Worm (Caenorhabditis elegans) whole organism, young adult: ENCODE results near the gene txt-19.

Source experiments
- B0035.1 ChIP-seq: sonication (generic microtip); optimal IDR thresholded peaks from 2 replicates; lab custom pipeline; 2016; ENCODE audit warnings: missing genetic modification characterization, mild to moderate bottlenecking, missing compliant biosample characterization, missing genotype, missing genetic modification reagents
- D2030.7 ChIP-seq: fragments of 200-800 bp; sonication (Bioruptor generic); IDR thresholded peaks from 2 replicates; pipeline ENCODE4 v1.3.6; 2022; ENCODE audit warnings: missing genetic modification reagents, missing genetic modification characterization, missing compliant biosample characterization
- F33H1.4 ChIP-seq: fragments of 200-800 bp; sonication (Bioruptor generic); IDR thresholded peaks from 2 replicates; pipeline ENCODE4 v1.3.6; 2022; ENCODE audit warnings: missing genetic modification reagents, missing genetic modification characterization, missing compliant biosample characterization
- F52B5.7 ChIP-seq: sonication (generic microtip); optimal IDR thresholded peaks from 2 replicates; lab custom pipeline; 2016; ENCODE audit warnings: mild to moderate bottlenecking, missing genetic modification characterization, missing compliant biosample characterization
- Y53F4B.3 ChIP-seq: fragments of 200-800 bp; sonication (Bioruptor generic); IDR thresholded peaks from 2 replicates; pipeline ENCODE4 v1.3.6; 2022; ENCODE audit warnings: missing genetic modification reagents, missing genetic modification characterization, missing compliant biosample characterization
- ama-1 ChIP-seq, 3 experiments: fragments of 150-350 bp in 1 of 3; sonication (generic microtip) in 2 of 3; optimal IDR thresholded peaks; 2 replicates each; lab custom pipeline; 2014 to 2018; ENCODE audit warnings: missing biosample characterization in 2 of 3, missing genetic modification characterization in 2 of 3, missing genetic modification reagents in 2 of 3
- aptf-3 ChIP-seq: fragments of 200-800 bp; sonication (Bioruptor generic); IDR thresholded peaks from 2 replicates; pipeline ENCODE4 v1.3.6; 2022; ENCODE audit warnings: missing genetic modification characterization, missing compliant biosample characterization
- atf-7 ChIP-seq: sonication (generic microtip); optimal IDR thresholded peaks from 2 replicates; lab custom pipeline; 2017; ENCODE audit warnings: mild to moderate bottlenecking, missing genetic modification characterization, missing compliant biosample characterization
- attf-5 ChIP-seq: fragments of 200-800 bp; sonication (Bioruptor generic); optimal IDR thresholded peaks from 2 replicates; lab custom pipeline; 2018; ENCODE audit warnings: mild to moderate bottlenecking, missing genetic modification characterization, missing compliant biosample characterization
- bed-2 ChIP-seq: fragments of 200-800 bp; sonication (Bioruptor generic); IDR thresholded peaks from 2 replicates; pipeline ENCODE4 v1.3.6; 2022; ENCODE audit warnings: missing genetic modification reagents, missing genetic modification characterization, missing compliant biosample characterization
- ceh-100 ChIP-seq: fragments of 200-800 bp; sonication (Bioruptor generic); IDR thresholded peaks from 2 replicates; pipeline ENCODE4 v1.3.6; 2022; ENCODE audit warnings: missing genetic modification reagents, missing genetic modification characterization, missing compliant biosample characterization
- ceh-79 ChIP-seq: sonication (generic microtip); optimal IDR thresholded peaks from 2 replicates; lab custom pipeline; 2017; ENCODE audit warnings: mild to moderate bottlenecking, missing genetic modification characterization, missing compliant biosample characterization
- ceh-91 ChIP-seq: fragments of 200-800 bp; sonication (Bioruptor generic); IDR thresholded peaks from 2 replicates; pipeline ENCODE4 v1.3.6; 2022; ENCODE audit warnings: missing genetic modification reagents, missing genetic modification characterization, missing compliant biosample characterization
- efl-1 ChIP-seq: fragments of 150-350 bp; optimal IDR thresholded peaks from 2 replicates; lab custom pipeline; 2014; ENCODE audit warnings: missing biosample characterization, missing genetic modification reagents, missing genetic modification characterization
- egl-18 ChIP-seq: fragments of 200-800 bp; sonication (Bioruptor generic); IDR thresholded peaks from 2 replicates; pipeline ENCODE4 v1.3.6; 2022; ENCODE audit warnings: missing genetic modification reagents, missing genetic modification characterization, missing compliant biosample characterization
- fkh-3 ChIP-seq: sonication (generic microtip); optimal IDR thresholded peaks from 2 replicates; lab custom pipeline; 2016; ENCODE audit warnings: mild to moderate bottlenecking, missing genetic modification characterization, missing compliant biosample characterization
- hmg-1.2 ChIP-seq: fragments of 200-800 bp; sonication (Bioruptor generic); IDR thresholded peaks from 2 replicates; pipeline ENCODE4 v1.3.6; 2022; ENCODE audit warnings: missing genetic modification reagents, missing genetic modification characterization, missing compliant biosample characterization
- hsf-1 ChIP-seq: fragments of 200-800 bp; sonication (Bioruptor generic); IDR thresholded peaks from 2 replicates; pipeline ENCODE4 v1.3.6; 2022; ENCODE audit warnings: missing genetic modification reagents, missing genetic modification characterization, missing compliant biosample characterization
- lag-1 ChIP-seq: fragments of 200-800 bp; sonication (Bioruptor generic); IDR thresholded peaks from 2 replicates; pipeline ENCODE4 v1.3.6; 2022; ENCODE audit warnings: missing genetic modification reagents, missing genetic modification characterization, missing compliant biosample characterization
- let-526 ChIP-seq: fragments of 200-800 bp; sonication (Bioruptor generic); IDR thresholded peaks from 2 replicates; pipeline ENCODE4 v1.3.6; 2022; ENCODE audit warnings: missing genetic modification reagents, missing genetic modification characterization, missing compliant biosample characterization
- lin-40 ChIP-seq: sonication (generic microtip); optimal IDR thresholded peaks from 2 replicates; lab custom pipeline; 2016; ENCODE audit warnings: missing genetic modification characterization, mild to moderate bottlenecking, missing compliant biosample characterization, missing genotype, missing genetic modification reagents
- lir-1 ChIP-seq: fragments of 200-800 bp; sonication (Bioruptor generic); conservative IDR thresholded peaks from 2 replicates; pipeline ENCODE4 v1.3.6; 2022; ENCODE audit warnings: missing genetic modification reagents, missing genetic modification characterization, missing compliant biosample characterization
- lsl-1 ChIP-seq: fragments of 200-800 bp; sonication (Bioruptor generic); optimal IDR thresholded peaks from 2 replicates; lab custom pipeline; 2018; ENCODE audit warnings: mild to moderate bottlenecking, missing genetic modification characterization, moderate library complexity, missing compliant biosample characterization
- lsy-27 ChIP-seq: sonication (generic microtip); optimal IDR thresholded peaks from 2 replicates; lab custom pipeline; 2017; ENCODE audit warnings: missing genetic modification characterization, mild to moderate bottlenecking, missing compliant biosample characterization, antibody characterized with exemption, missing genotype, borderline replicate concordance; ENCODE audit not compliant: insufficient read depth
- madf-6 ChIP-seq: fragments of 200-800 bp; sonication (Bioruptor generic); IDR thresholded peaks from 2 replicates; pipeline ENCODE4 v1.3.6; 2022; ENCODE audit warnings: missing genetic modification reagents, missing genetic modification characterization, missing compliant biosample characterization
- mes-4 ChIP-seq: sonication (generic microtip); optimal IDR thresholded peaks from 2 replicates; lab custom pipeline; 2016; ENCODE audit warnings: missing genotype, missing genetic modification characterization, missing compliant biosample characterization
- nfya-2 ChIP-seq: fragments of 200-800 bp; sonication (Bioruptor generic); IDR thresholded peaks from 2 replicates; pipeline ENCODE4 v1.3.6; 2022; ENCODE audit warnings: missing genetic modification reagents, missing genetic modification characterization, missing compliant biosample characterization
- nhr-179 ChIP-seq: sonication (generic microtip); optimal IDR thresholded peaks from 2 replicates; lab custom pipeline; 2016; ENCODE audit warnings: mild to moderate bottlenecking, missing genetic modification characterization, missing compliant biosample characterization
- nhr-90 ChIP-seq: sonication (generic microtip); optimal IDR thresholded peaks from 2 replicates; lab custom pipeline; 2016; ENCODE audit warnings: missing genotype, mild to moderate bottlenecking, missing genetic modification characterization, missing compliant biosample characterization
- pha-4 ChIP-seq: fragments of 150-350 bp; sonication (generic microtip); optimal IDR thresholded peaks from 2 replicates; lab custom pipeline; 2014; ENCODE audit warnings: missing biosample characterization, missing genetic modification reagents, missing genetic modification characterization
- repo-1 ChIP-seq: sonication (generic microtip); optimal IDR thresholded peaks from 2 replicates; lab custom pipeline; 2017; ENCODE audit warnings: mild to moderate bottlenecking, missing genetic modification characterization, missing compliant biosample characterization
- sea-2 ChIP-seq: fragments of 200-800 bp; sonication (Bioruptor generic); IDR thresholded peaks from 2 replicates; pipeline ENCODE4 v1.3.6; 2022; ENCODE audit warnings: missing genetic modification characterization, missing compliant biosample characterization
- snpc-4 ChIP-seq, 5 experiments: fragments of 150-350 bp in 1 of 5; sonication (generic microtip) in 4 of 5; optimal IDR thresholded peaks; 2 replicates each; lab custom pipeline; 2014 to 2018; ENCODE audit warnings: missing genetic modification characterization in 5 of 5, missing biosample characterization in 3 of 5, antibody characterized with exemption in 2 of 5, mild to moderate bottlenecking in 2 of 5, missing compliant biosample characterization in 2 of 5, missing genotype in 2 of 5, moderate library complexity in 2 of 5, missing genetic modification reagents in 1 of 5
- somi-1 ChIP-seq: fragments of 200-800 bp; sonication (Bioruptor generic); optimal IDR thresholded peaks from 2 replicates; lab custom pipeline; 2018; ENCODE audit warnings: mild to moderate bottlenecking, missing genetic modification characterization, missing compliant biosample characterization
- tbp1 ChIP-seq: fragments of 200-800 bp; sonication (Bioruptor generic); optimal IDR thresholded peaks from 2 replicates; lab custom pipeline; 2018; ENCODE audit warnings: mild to moderate bottlenecking, missing genetic modification characterization, missing compliant biosample characterization
- zfh-2 ChIP-seq: fragments of 200-800 bp; sonication (Bioruptor generic); conservative IDR thresholded peaks from 2 replicates; pipeline ENCODE4 v1.3.6; 2022; ENCODE audit warnings: missing genetic modification reagents, missing genetic modification characterization, missing compliant biosample characterization
- ztf-18 ChIP-seq: sonication (generic microtip); optimal IDR thresholded peaks from 2 replicates; lab custom pipeline; 2016; ENCODE audit warnings: missing genotype, mild to moderate bottlenecking, missing genetic modification characterization, missing compliant biosample characterization
- ztf-22 ChIP-seq: fragments of 200-800 bp; sonication (Bioruptor generic); optimal IDR thresholded peaks from 2 replicates; lab custom pipeline; 2018; ENCODE audit warnings: mild to moderate bottlenecking, missing genetic modification characterization, moderate library complexity, missing compliant biosample characterization
- ztf-6 ChIP-seq: fragments of 200-800 bp; sonication (Bioruptor generic); IDR thresholded peaks from 2 replicates; pipeline ENCODE4 v1.3.6; 2022; ENCODE audit warnings: missing genetic modification reagents, missing genetic modification characterization, missing compliant biosample characterization

txt-19 gene

DNA sequence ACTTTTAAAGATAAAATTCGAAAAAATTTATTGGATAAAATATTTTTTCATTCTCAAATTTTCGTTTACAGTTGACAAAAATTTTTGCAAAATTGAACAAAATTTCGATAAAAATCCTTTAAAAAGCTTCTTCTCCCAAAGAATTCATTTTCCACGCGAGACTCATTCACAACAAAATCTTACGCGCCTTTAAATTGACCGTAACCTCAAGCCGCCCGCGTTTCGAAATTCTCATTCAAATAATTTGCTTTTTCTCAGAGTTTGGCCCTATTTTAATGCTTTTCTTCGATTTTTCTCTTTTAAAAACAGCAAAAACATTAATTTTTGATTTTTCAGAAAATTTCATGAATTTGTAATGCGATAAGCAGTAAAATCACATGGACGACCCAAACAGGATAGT, 40.1 kb upstream of the txt-19 start, which contains the start of gene F07C6.4 (continued):
- TF ChIP-seq D2030.7 (GFP tag; lab: Robert Waterston, UW) (peak; percentile 42; the same call in 1 of the 2 replicates), ztf-6 (GFP tag; lab: Robert Waterston, UW) (no peak), lsl-1 (GFP tag; lab: Kevin White, UChicago) (peak; percentile 88), bed-2 (GFP tag; lab: Robert Waterston, UW) (no peak), aptf-3 (GFP tag; lab: Robert Waterston, UW) (no peak), madf-6 (GFP tag; lab: Robert Waterston, UW) (peak; percentile 90), ztf-18 (no peak), efl-1 (GFP tag; lab: Kevin White, UChicago) (peak; percentile 53), snpc-4 (GFP tag; optimal IDR thresholded peaks at IDR 0.05; lab: Kevin White, UChicago) (no peak), snpc-4 (tag; optimal IDR thresholded peaks at IDR 0.05; lab: Kevin White, UChicago) (peak in 1 of 4 experiments; percentile 62)

DNA sequence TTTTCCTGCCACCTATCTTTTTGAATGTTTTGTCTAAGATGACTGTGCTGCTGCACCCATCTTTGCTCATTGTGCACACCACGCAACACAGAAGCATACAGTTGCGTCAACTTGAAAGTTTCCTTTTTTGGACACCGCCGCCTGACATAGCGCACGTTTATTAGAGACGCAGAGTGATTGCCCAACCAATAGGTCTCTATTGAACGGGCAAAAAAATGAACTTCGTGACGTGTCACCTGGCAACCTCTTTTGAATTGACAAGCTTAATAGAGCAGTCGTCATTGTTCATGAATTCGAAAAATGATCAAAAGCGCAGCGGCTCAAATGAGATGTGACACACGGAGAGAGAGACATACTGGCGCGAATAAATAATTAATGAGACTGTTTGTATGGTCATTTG, 34.1 kb upstream of the txt-19 start:
- TF ChIP-seq pha-4 (tag; lab: Kevin White, UChicago) = no peak
- no peak for TF ChIP-seq ceh-79 (tag; lab: Kevin White, UChicago)
- no peak for TF ChIP-seq egl-18 (GFP tag; lab: Robert Waterston, UW)
- no peak for TF ChIP-seq atf-7 (tag; lab: Kevin White, UChicago)
- no peak for TF ChIP-seq ztf-6 (GFP tag; lab: Robert Waterston, UW)
- TF ChIP-seq nhr-179 (tag; lab: Kevin White, UChicago) = no peak
- TF ChIP-seq let-526 (GFP tag; lab: Robert Waterston, UW) = no peak
- TF ChIP-seq lag-1 (GFP tag; lab: Robert Waterston, UW) = no peak

DNA sequence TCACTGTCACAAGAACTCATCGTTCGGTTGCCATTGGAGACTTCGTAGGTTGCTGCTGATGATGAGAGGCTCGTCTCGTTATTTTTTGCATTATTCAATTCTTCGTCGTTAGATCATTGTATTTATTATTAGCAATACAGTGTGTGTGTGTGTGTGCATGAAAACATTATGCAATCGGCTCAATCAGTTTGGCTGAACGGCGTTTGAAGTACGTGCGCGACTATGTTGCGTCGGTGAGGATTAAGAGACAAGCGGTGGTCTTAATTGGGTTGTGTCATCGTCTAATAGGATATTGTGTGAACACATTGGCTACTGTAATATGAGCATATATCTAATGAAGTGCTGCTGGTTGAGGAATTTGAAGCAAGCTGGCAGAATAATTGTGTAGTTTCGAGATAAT, 31.9 kb upstream of the txt-19 start:
- TF ChIP-seq D2030.7 (GFP tag; lab: Robert Waterston, UW) (no peak), F33H1.4 (GFP tag; lab: Robert Waterston, UW) (no peak), nhr-90 (tag; lab: Kevin White, UChicago) (no peak), ztf-22 (GFP tag; lab: Kevin White, UChicago) (no peak), ceh-100 (GFP tag; lab: Robert Waterston, UW) (no peak), hmg-1.2 (no peak)
- TF ChIP-seq, all 124 proteins: peak for 0

DNA sequence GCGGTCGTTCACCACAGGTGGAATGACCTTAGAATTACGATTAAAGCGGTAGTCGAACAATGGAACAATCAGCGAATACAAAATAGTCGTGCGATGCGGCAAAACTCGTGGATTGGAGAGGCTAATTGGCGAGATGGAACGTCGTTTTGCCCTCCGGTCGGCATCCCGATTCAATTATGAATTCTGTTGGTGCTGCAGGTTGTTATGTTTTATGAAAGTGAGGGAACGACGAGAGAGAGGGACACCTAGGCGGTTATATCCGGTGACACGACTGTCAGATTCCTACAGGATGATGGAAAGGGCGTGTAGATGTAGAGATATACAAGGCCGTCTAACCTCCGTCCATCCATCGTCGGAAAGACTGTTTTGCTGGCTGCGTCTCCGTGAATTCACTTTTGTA, 29.1 kb upstream of the txt-19 start:
- TF ChIP-seq zfh-2 = peak; percentile 53
- no peak for TF ChIP-seq nhr-90 (tag; lab: Kevin White, UChicago)

DNA sequence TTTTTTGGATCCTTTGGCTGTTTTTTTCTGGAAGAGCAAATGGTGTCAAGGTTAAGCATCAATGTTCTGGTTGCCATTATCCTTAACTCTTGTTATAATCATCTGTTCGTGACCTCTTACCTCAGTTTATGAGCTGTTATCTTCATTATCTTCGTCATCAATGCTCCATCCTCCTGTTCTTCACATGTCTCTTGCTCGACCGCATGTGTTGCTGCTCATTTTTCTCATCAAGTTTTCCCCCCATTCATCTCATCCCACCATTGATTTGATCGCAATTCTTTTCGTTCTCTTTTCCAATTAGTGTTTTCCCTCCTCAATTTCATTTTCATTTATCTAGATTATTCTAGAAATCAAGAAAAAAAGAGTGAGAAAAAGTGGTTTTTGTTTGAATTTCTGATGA, 28.2 kb upstream of the txt-19 start:
- TF ChIP-seq lir-1 (GFP tag; lab: Robert Waterston, UW) (no peak), nfya-2 (GFP tag; lab: Robert Waterston, UW) (no peak), fkh-3 (tag; lab: Kevin White, UChicago) (no peak), B0035.1 (no peak), lin-40 (tag; lab: Kevin White, UChicago) (no peak), mes-4 (no peak), repo-1 (no peak), ceh-91 (GFP tag; lab: Robert Waterston, UW) (no peak), lsy-27 (tag; lab: Kevin White, UChicago) (no peak), ama-1 (optimal IDR thresholded peaks at IDR 0.05; lab: Kevin White, UChicago) (no peak), ama-1 (GFP tag; optimal IDR thresholded peaks at IDR 0.05; lab: Kevin White, UChicago) (no peak), hsf-1 (no peak), madf-6 (GFP tag; lab: Robert Waterston, UW) (no peak), attf-5 (GFP tag; lab: Kevin White, UChicago) (no peak), tbp1 (GFP tag; lab: Kevin White, UChicago) (no peak), somi-1 (GFP tag; lab: Kevin White, UChicago) (no peak), F52B5.7 (tag; lab: Kevin White, UChicago) (no peak), sea-2 (no peak), Y53F4B.3 (no peak)
